Fruit fly (Drosophila melanogaster): ENCODE data around the gene Men-b.

The Men-b gene

DNA sequence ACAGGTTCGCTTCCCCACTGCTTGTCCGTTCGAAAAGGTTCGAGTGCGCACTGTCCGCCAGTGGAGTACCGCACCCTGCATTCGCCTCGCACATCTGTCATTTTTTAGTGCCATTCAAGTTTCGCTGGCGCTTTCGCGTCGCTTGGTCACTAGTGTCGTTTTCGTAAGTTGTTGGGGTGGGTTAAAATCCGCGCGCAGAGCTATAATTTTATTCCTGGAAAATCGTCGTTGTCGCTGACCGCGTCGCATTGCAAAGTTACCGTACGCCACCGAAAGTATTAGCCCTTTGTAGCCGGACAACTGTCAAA, at the start of gene Men-b (continued):
- TF ChIP-seq TFAM (GFP tag; optimal IDR thresholded peaks at IDR 0.05) (no peak), Dp (GFP tag; optimal IDR thresholded peaks at IDR 0.05) (peak; percentile 80), sisA (GFP tag; IDR thresholded peaks at IDR 0.05) (0 out of 2 replicates have a peak, but pooled peaks have one; percentile 6), BEAF-32 (GFP tag; optimal IDR thresholded peaks at IDR 0.05) (peak; percentile 11), lmd (GFP tag; IDR thresholded peaks at IDR 0.05) (no peak), Hmr (GFP tag; optimal IDR thresholded peaks at IDR 0.05) (peak; percentile 25), CG4820 (GFP tag; optimal IDR thresholded peaks at IDR 0.05) (no peak), CG14014 (GFP tag; IDR thresholded peaks at IDR 0.05) (0 out of 2 replicates have a peak, but pooled peaks have one; percentile 13), E2f1 (GFP tag; IDR thresholded peaks at IDR 0.05) (peak; percentile 17; the same call in 1 of the 2 replicates), Dad (GFP tag; optimal IDR thresholded peaks at IDR 0.05) (peak; percentile 20), Dbx (GFP tag; IDR thresholded peaks at IDR 0.05) (peak; percentile 70), Dref (GFP tag; IDR thresholded peaks at IDR 0.05) (peak; percentile 50), Deaf1 (tag; optimal IDR thresholded peaks at IDR 0.05) (no peak), CG31388 (GFP tag; optimal IDR thresholded peaks at IDR 0.05) (no peak), vvl (GFP tag; IDR thresholded peaks at IDR 0.05) (peak; percentile 65), HmgZ (tag; optimal IDR thresholded peaks at IDR 0.05) (peak; percentile 62), Sry-β (GFP tag; optimal IDR thresholded peaks at IDR 0.05) (no peak), CG13624 (GFP tag; optimal IDR thresholded peaks at IDR 0.05) (no peak), Sry-δ (GFP tag; optimal IDR thresholded peaks at IDR 0.05) (peak; percentile 8), CG12769 (tag; optimal IDR thresholded peaks at IDR 0.05) (peak; percentile 9), CG10321 (GFP tag; IDR thresholded peaks at IDR 0.05) (0 out of 2 replicates have a peak, but pooled peaks have one; percentile 15), CG6689 (GFP tag; IDR thresholded peaks at IDR 0.05) (no peak), ERR (GFP tag; optimal IDR thresholded peaks at IDR 0.05) (peak; percentile 7), dati (GFP tag; IDR thresholded peaks at IDR 0.05) (no peak), Xbp1 (GFP tag; optimal IDR thresholded peaks at IDR 0.05) (no peak), CG8290 (GFP tag; optimal IDR thresholded peaks at IDR 0.05) (no peak), CG8290 (tag; optimal IDR thresholded peaks at IDR 0.05) (peak in 1 of 2 experiments; percentile 83), gro (GFP tag; optimal IDR thresholded peaks at IDR 0.05) (no peak), Med (GFP tag) (peak; percentile 87), Pdp1 (GFP tag; optimal IDR thresholded peaks at IDR 0.05) (peak in 1 of 2 experiments; percentile 6), chm (GFP tag; IDR thresholded peaks at IDR 0.05) (peak; percentile 55; the same call in 1 of the 2 replicates), ase (GFP tag; IDR thresholded peaks at IDR 0.05) (no peak), CG9797 (GFP tag; optimal IDR thresholded peaks at IDR 0.05) (peak; percentile 82), bowl (GFP tag; IDR thresholded peaks at IDR 0.05) (no peak), mld (GFP tag; IDR thresholded peaks at IDR 0.05; ENCODE audit: partially characterized antibody) (peak; percentile 42; the same call in 1 of the 3 replicates), CG3995 (GFP tag; optimal IDR thresholded peaks at IDR 0.05) (peak; percentile 40), Lhr (GFP tag; optimal IDR thresholded peaks at IDR 0.05) (peak; percentile 94), D19A (tag; optimal IDR thresholded peaks at IDR 0.05) (no peak), gcm (GFP tag; optimal IDR thresholded peaks at IDR 0.05) (no peak), Mes4 (GFP tag; optimal IDR thresholded peaks at IDR 0.05) (no peak), CG1603 (tag; optimal IDR thresholded peaks at IDR 0.05) (peak; percentile 78), so (GFP tag; IDR thresholded peaks at IDR 0.05) (no peak), Opbp (GFP tag; IDR thresholded peaks at IDR 0.05; ENCODE audit: partially characterized antibody) (peak; percentile 61; the same call in 1 of the 3 replicates), CG14965 (GFP tag; optimal IDR thresholded peaks at IDR 0.05; ENCODE audit: borderline replicate concordance) (no peak), sd (tag; optimal IDR thresholded peaks at IDR 0.05) (no peak), CG12299 (tag; optimal IDR thresholded peaks at IDR 0.05) (no peak), YL-1 (GFP tag; optimal IDR thresholded peaks at IDR 0.05) (no peak), HmgD (GFP tag; optimal IDR thresholded peaks at IDR 0.05) (peak; percentile 23), onecut (GFP tag; IDR thresholded peaks at IDR 0.05) (no peak), CG3163 (GFP tag; optimal IDR thresholded peaks at IDR 0.05) (peak; percentile 41), CG7987 (GFP tag; optimal IDR thresholded peaks at IDR 0.05) (peak; percentile 34), CG9932 (GFP tag; IDR thresholded peaks at IDR 0.05) (peak; percentile 17)

All from whole organism, embryonic.